Worm (Caenorhabditis elegans): ENCODE data around the gene tebp-1.

DNA sequence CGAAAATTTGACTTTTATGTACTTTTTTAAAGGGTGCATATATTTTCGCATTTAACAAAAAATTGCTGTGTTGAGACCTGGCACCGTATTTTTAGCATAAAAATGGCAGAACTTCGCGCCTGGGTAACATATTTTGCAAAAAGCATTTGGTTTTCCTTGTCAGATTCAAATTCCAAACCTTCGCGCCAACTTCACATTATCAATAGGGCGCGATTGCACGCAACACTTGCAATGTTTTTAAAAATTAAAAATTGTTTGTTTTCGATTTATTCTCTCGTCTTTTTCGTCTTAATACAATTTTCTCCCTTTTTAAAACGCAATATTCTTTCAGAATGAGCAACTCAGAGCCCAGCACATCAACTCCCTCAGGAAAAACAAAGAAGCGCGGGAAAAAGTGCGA is 21.8 kb downstream of the tebp-1 start, which contains the start of gene mes-2:
- TF ChIP-seq ceh-18 (tag; optimal IDR thresholded peaks at IDR 0.05) (no peak), fkh-10 (GFP tag; optimal IDR thresholded peaks at IDR 0.05) (no peak), lin-11 (tag; optimal IDR thresholded peaks at IDR 0.05) (no peak)

All from whole organism, late embryonic.